Worm (Caenorhabditis elegans): Measurements from ENCODE around the gene K12D12.5.

The K12D12.5 gene

ce11 chrII:11836554-11837218 is 24.1 kb upstream of the K12D12.5 start (continued):
- no peak for TF ChIP-seq C34B4.2 (tag; optimal IDR thresholded peaks at IDR 0.05)
- no peak for TF ChIP-seq mep-1 (tag; optimal IDR thresholded peaks at IDR 0.05)
- TF ChIP-seq nhr-76 (tag; optimal IDR thresholded peaks at IDR 0.05) = no peak
- TF ChIP-seq isw-1 (GFP tag; IDR thresholded peaks at IDR 0.05) = no peak
- no peak for TF ChIP-seq nhr-28 (tag; optimal IDR thresholded peaks at IDR 0.05)
- TF ChIP-seq blmp-1 (tag; optimal IDR thresholded peaks at IDR 0.05) = peak; percentile 75
- no peak for TF ChIP-seq hlh-4 (tag; optimal IDR thresholded peaks at IDR 0.05)
- TF ChIP-seq zag-1 (tag; optimal IDR thresholded peaks at IDR 0.05) = no peak
- no peak for TF ChIP-seq lin-39 (tag; optimal IDR thresholded peaks at IDR 0.05)
- TF ChIP-seq irx-1 (tag; optimal IDR thresholded peaks at IDR 0.05) = no peak
- no peak for TF ChIP-seq C16A3.4 (tag; optimal IDR thresholded peaks at IDR 0.05)
- TF ChIP-seq xbp-1 (tag; optimal IDR thresholded peaks at IDR 0.05) = no peak
- no peak for TF ChIP-seq C04F5.9 (tag; optimal IDR thresholded peaks at IDR 0.05)
- no peak for TF ChIP-seq lir-3 (tag; optimal IDR thresholded peaks at IDR 0.05; ENCODE audit: poor library complexity)
- TF ChIP-seq lin-14 (GFP tag; optimal IDR thresholded peaks at IDR 0.05) = peak; percentile 83
- no peak for TF ChIP-seq ces-1 (GFP tag; optimal IDR thresholded peaks at IDR 0.05)
- TF ChIP-seq elt-2 (tag; optimal IDR thresholded peaks at IDR 0.05) = peak; percentile 78
- TF ChIP-seq sptf-1 (tag; optimal IDR thresholded peaks at IDR 0.05) = no peak
- TF ChIP-seq pqm-1 (tag; optimal IDR thresholded peaks at IDR 0.05) = no peak
- TF ChIP-seq pax-3 (tag; optimal IDR thresholded peaks at IDR 0.05) = no peak
- no peak for TF ChIP-seq nhr-47 (tag; optimal IDR thresholded peaks at IDR 0.05)
- TF ChIP-seq ama-1 (optimal IDR thresholded peaks at IDR 0.05) = no peak
- TF ChIP-seq sup-37 (GFP tag; optimal IDR thresholded peaks at IDR 0.05) = no peak
- TF ChIP-seq egl-13 (tag; optimal IDR thresholded peaks at IDR 0.05) = no peak
- no peak for TF ChIP-seq fos-1 (tag; optimal IDR thresholded peaks at IDR 0.05)
- TF ChIP-seq fkh-4 (tag; optimal IDR thresholded peaks at IDR 0.05; ENCODE audit: borderline replicate concordance) = no peak
- no peak for TF ChIP-seq unc-86 (tag; optimal IDR thresholded peaks at IDR 0.05)
- no peak for TF ChIP-seq aha-1 (tag; optimal IDR thresholded peaks at IDR 0.05)
- TF ChIP-seq jun-1 (tag; optimal IDR thresholded peaks at IDR 0.05) = no peak
- no peak for TF ChIP-seq ceh-8 (GFP tag; optimal IDR thresholded peaks at IDR 0.05)
- TF ChIP-seq nhr-11 (tag; optimal IDR thresholded peaks at IDR 0.05) = no peak
- TF ChIP-seq alr-1 (tag; optimal IDR thresholded peaks at IDR 0.05; ENCODE audit: borderline replicate concordance) = no peak
- no peak for TF ChIP-seq skn-1 (tag; optimal IDR thresholded peaks at IDR 0.05)
- TF ChIP-seq nhr-20 (tag; optimal IDR thresholded peaks at IDR 0.05) = peak; percentile 75
- no peak for TF ChIP-seq nhr-84 (tag; optimal IDR thresholded peaks at IDR 0.05)
- TF ChIP-seq rnt-1 (tag; optimal IDR thresholded peaks at IDR 0.05) = no peak

- TF ChIP-seq fkh-8 (tag; optimal IDR thresholded peaks at IDR 0.05) (no peak), lsy-2 (tag; optimal IDR thresholded peaks at IDR 0.05) (peak in 1 of 2 experiments; percentile 28), nhr-71 (tag; optimal IDR thresholded peaks at IDR 0.05) (peak; percentile 76), lin-35 (GFP tag; optimal IDR thresholded peaks at IDR 0.05) (peak in 1 of 2 experiments; percentile 17), lin-14 (GFP tag; optimal IDR thresholded peaks at IDR 0.05) (peak; percentile 80), C34B4.2 (tag; optimal IDR thresholded peaks at IDR 0.05) (no peak), ceh-88 (GFP tag; IDR thresholded peaks at IDR 0.05) (no peak), vab-15 (tag; optimal IDR thresholded peaks at IDR 0.05) (no peak), pqm-1 (tag; optimal IDR thresholded peaks at IDR 0.05) (no peak), ces-1 (GFP tag; optimal IDR thresholded peaks at IDR 0.05) (no peak), rnt-1 (tag; optimal IDR thresholded peaks at IDR 0.05) (no peak), mab-9 (GFP tag; IDR thresholded peaks at IDR 0.05) (no peak), unc-30 (tag; optimal IDR thresholded peaks at IDR 0.05) (no peak), tlp-1 (tag; optimal IDR thresholded peaks at IDR 0.05) (no peak), grh-1 (GFP tag; IDR thresholded peaks at IDR 0.05) (no peak), mdl-1 (tag; optimal IDR thresholded peaks at IDR 0.05) (no peak), C16A3.4 (tag; optimal IDR thresholded peaks at IDR 0.05) (no peak), snu-23 (GFP tag; optimal IDR thresholded peaks at IDR 0.05) (peak; percentile 13), nhr-237 (tag; optimal IDR thresholded peaks at IDR 0.05) (no peak), nhr-90 (tag; optimal IDR thresholded peaks at IDR 0.05; ENCODE audit: poor library complexity) (peak; percentile 17), ceh-90 (tag; optimal IDR thresholded peaks at IDR 0.05) (no peak), jun-1 (tag; optimal IDR thresholded peaks at IDR 0.05) (no peak), nhr-85 (tag) (peak; percentile 96), irx-1 (tag; optimal IDR thresholded peaks at IDR 0.05) (no peak), nhr-84 (tag; optimal IDR thresholded peaks at IDR 0.05) (no peak), nhr-19 (GFP tag; conservative IDR thresholded peaks at IDR 0.05) (peak; percentile 24; the same call in 1 of the 2 replicates), xbp-1 (tag; optimal IDR thresholded peaks at IDR 0.05) (no peak)
These were observed 22.5 kb upstream of the K12D12.5 start for ce11 chrII:11838353-11838752.
